Worm (Caenorhabditis elegans) whole organism, L2 larva: Measurements from ENCODE around the gene bud-31.

Experiments
- C34F6.9 ChIP-seq: fragments of 150-350 bp; optimal IDR thresholded peaks from 2 replicates; lab custom pipeline; 2014; ENCODE audit warnings: missing biosample characterization, missing genetic modification characterization
- ZK546.5 ChIP-seq: sonication (generic microtip); optimal IDR thresholded peaks from 2 replicates; lab custom pipeline; 2017; ENCODE audit warnings: missing biosample characterization, missing genetic modification characterization
- ama-1 ChIP-seq: fragments of 150-350 bp; optimal IDR thresholded peaks from 2 replicates; lab custom pipeline; 2018; ENCODE audit warnings: inconsistent platforms
- fos-1 ChIP-seq: fragments of 150-350 bp; optimal IDR thresholded peaks from 2 replicates; lab custom pipeline; 2014; ENCODE audit warnings: missing biosample characterization, missing genetic modification characterization
- nhr-129 ChIP-seq: fragments of 150-350 bp; optimal IDR thresholded peaks from 2 replicates; lab custom pipeline; 2014; ENCODE audit warnings: missing biosample characterization, missing genetic modification characterization
- nhr-237 ChIP-seq: fragments of 150-350 bp; optimal IDR thresholded peaks from 2 replicates; lab custom pipeline; 2014; ENCODE audit warnings: missing biosample characterization, missing genetic modification characterization
- sem-4 ChIP-seq: fragments of 150-350 bp; optimal IDR thresholded peaks from 2 replicates; lab custom pipeline; 2014; ENCODE audit warnings: missing biosample characterization, missing genetic modification reagents, missing genetic modification characterization
- unc-62 ChIP-seq: fragments of 150-350 bp; optimal IDR thresholded peaks from 2 replicates; lab custom pipeline; 2014; ENCODE audit warnings: missing biosample characterization, missing genetic modification reagents, missing genetic modification characterization
- ztf-4 ChIP-seq: fragments of 150-350 bp; optimal IDR thresholded peaks from 2 replicates; lab custom pipeline; 2014; ENCODE audit warnings: missing biosample characterization, missing genetic modification characterization

ce11 chrIII:9695379-9695778, 938 bp downstream of the bud-31 start:
- TF ChIP-seq nhr-237 (tag; lab: Kevin White, UChicago) (no peak), ztf-4 (tag; lab: Kevin White, UChicago) (no peak), fos-1 (tag; lab: Kevin White, UChicago) (no peak), C34F6.9 (tag; lab: Kevin White, UChicago) (peak; percentile 59), ZK546.5 (tag; lab: Kevin White, UChicago) (no peak), sem-4 (tag; lab: Kevin White, UChicago) (no peak), unc-62 (no peak), ama-1 (lab: Kevin White, UChicago) (no peak), nhr-129 (tag; lab: Kevin White, UChicago) (no peak)
